Worm (Caenorhabditis elegans) whole organism, midembryonic: ENCODE measurements around the gene C29F9.8.

Source experiments
- cog-1 ChIP-seq: sonication (generic microtip); optimal IDR thresholded peaks from 2 replicates; lab custom pipeline; 2016; ENCODE audit warnings: missing genetic modification characterization, missing compliant biosample characterization
- flt-1 ChIP-seq: fragments of 200-800 bp; sonication (Bioruptor generic); IDR thresholded peaks from 2 replicates; pipeline ENCODE4 v1.3.6; 2022; ENCODE audit warnings: missing genetic modification characterization, missing compliant biosample characterization
- klf-2 ChIP-seq: fragments of 200-800 bp; sonication (Bioruptor generic); conservative IDR thresholded peaks from 2 replicates; pipeline ENCODE4 v1.3.6; 2022; ENCODE audit warnings: missing genetic modification reagents, missing genetic modification characterization, missing compliant biosample characterization
- med-1 ChIP-seq: sonication (generic microtip); optimal IDR thresholded peaks from 2 replicates; lab custom pipeline; 2017; ENCODE audit warnings: missing genetic modification characterization, mild to moderate bottlenecking, missing compliant biosample characterization, antibody characterized with exemption, missing genetic modification reagents; ENCODE audit not compliant: insufficient read depth
- ref-1 ChIP-seq: fragments of 200-800 bp; sonication (Bioruptor generic); conservative IDR thresholded peaks from 2 replicates; pipeline ENCODE4 v1.3.6; 2022; ENCODE audit warnings: missing genetic modification reagents, missing genetic modification characterization, missing compliant biosample characterization
- tab-1 ChIP-seq: fragments of 200-800 bp; sonication (Bioruptor generic); IDR thresholded peaks from 2 replicates; pipeline ENCODE4 v1.3.6; 2022; ENCODE audit warnings: missing genetic modification characterization, missing compliant biosample characterization
- ztf-23 ChIP-seq: fragments of 200-800 bp; sonication (Bioruptor generic); IDR thresholded peaks from 2 replicates; pipeline ENCODE4 v1.3.6; 2022; ENCODE audit warnings: missing genetic modification reagents, missing genetic modification characterization, missing compliant biosample characterization
- ztf-29 ChIP-seq: fragments of 200-800 bp; sonication (Bioruptor generic); IDR thresholded peaks from 2 replicates; pipeline ENCODE4 v1.3.6; 2022; ENCODE audit warnings: missing genetic modification reagents, missing genetic modification characterization, missing compliant biosample characterization

DNA sequence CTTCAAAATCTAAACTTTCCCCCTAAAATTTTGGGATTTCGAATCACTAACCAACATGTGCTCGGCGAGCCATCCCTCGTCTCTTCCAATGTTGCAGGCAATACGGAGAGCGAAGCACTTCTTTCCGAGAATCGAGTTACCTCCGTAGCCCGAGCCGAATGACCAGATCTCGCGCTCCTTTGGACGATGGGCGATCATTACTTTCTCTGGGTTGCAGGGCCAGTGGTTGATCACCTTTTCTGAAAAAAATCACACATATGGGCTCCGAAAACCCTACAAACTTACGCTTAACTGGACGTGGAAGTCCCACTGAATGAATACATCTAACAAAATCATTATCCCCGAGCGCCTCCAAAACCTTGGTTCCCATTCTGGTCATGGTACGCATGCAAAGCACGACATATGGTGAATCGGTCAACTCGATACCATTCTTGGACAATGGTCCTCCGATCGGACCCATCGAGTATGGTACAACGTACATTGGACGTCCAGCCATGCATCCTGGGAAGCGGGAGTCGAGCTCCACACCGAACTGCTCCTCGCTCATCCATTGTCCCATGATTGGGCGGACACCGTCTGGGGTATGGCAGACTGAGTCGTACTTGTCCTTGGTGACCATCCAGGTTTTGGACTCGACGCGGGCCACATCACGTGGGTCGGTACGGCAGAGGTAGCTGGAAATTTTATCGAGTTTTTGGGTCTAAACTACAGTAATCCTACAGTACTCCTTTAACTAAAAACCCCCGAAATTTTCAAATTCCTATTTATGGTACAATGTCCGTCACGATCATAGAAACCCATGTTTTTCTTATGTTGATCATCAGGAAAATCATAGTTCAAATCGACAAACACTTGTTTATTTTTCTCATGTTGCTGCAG is 31.9 kb downstream of the C29F9.8 start:
- TF ChIP-seq ref-1 (GFP tag; lab: Robert Waterston, UW) (no peak), ztf-29 (no peak), klf-2 (GFP tag; lab: Robert Waterston, UW) (no peak), ztf-23 (GFP tag; lab: Robert Waterston, UW) (no peak), flt-1 (GFP tag; lab: Robert Waterston, UW) (no peak), cog-1 (tag; lab: Kevin White, UChicago) (no peak), tab-1 (GFP tag; lab: Robert Waterston, UW) (no peak), med-1 (GFP tag; lab: Kevin White, UChicago) (no peak)
